Fruit fly (Drosophila melanogaster) whole organism, pupa: Measurements from ENCODE around the gene CG18135.

ENCODE experiments used
- CG10348 ChIP-seq: fragments of 200-800 bp; sonication (Bioruptor generic); IDR thresholded peaks from 2 replicates; pipeline ENCODE4 v1.3.6; 2022; ENCODE audit warnings: missing biosample characterization, missing genetic modification characterization
- CG12605 ChIP-seq: fragments of 200-800 bp; sonication (Bioruptor generic); IDR thresholded peaks from 2 replicates; pipeline ENCODE4 v1.3.6; 2022; ENCODE audit warnings: missing biosample characterization, missing genetic modification characterization
- CG13204 ChIP-seq: fragments of 200-800 bp; sonication (Bioruptor generic); optimal IDR thresholded peaks from 2 replicates; lab custom pipeline; 2018; ENCODE audit warnings: missing biosample characterization, mild to moderate bottlenecking, missing genetic modification characterization, moderate library complexity
- CG14655 ChIP-seq: fragments of 200-800 bp; sonication (Bioruptor generic); optimal IDR thresholded peaks from 3 replicates; lab custom pipeline; 2017; ENCODE audit warnings: mild to moderate bottlenecking, missing biosample characterization, missing genetic modification reagents, missing genetic modification characterization
- CG15710 ChIP-seq: fragments of 200-800 bp; sonication (Bioruptor generic); optimal IDR thresholded peaks from 2 replicates; lab custom pipeline; 2018; ENCODE audit warnings: missing biosample characterization, mild to moderate bottlenecking, missing genetic modification characterization, moderate library complexity
- CG17806 ChIP-seq: fragments of 200-800 bp; sonication (Bioruptor generic); optimal IDR thresholded peaks from 2 replicates; lab custom pipeline; 2018; ENCODE audit warnings: missing biosample characterization, mild to moderate bottlenecking, missing genetic modification characterization, moderate library complexity
- CG32121 ChIP-seq: fragments of 200-800 bp; sonication (Bioruptor generic); IDR thresholded peaks from 2 replicates; pipeline ENCODE4 v1.3.6; 2022; ENCODE audit warnings: missing biosample characterization, missing genetic modification characterization
- CG34367 ChIP-seq: fragments of 200-800 bp; sonication (Bioruptor generic); optimal IDR thresholded peaks from 2 replicates; lab custom pipeline; 2018; ENCODE audit warnings: missing biosample characterization, mild to moderate bottlenecking, missing genetic modification characterization
- CG4496 ChIP-seq: fragments of 200-800 bp; sonication (Bioruptor generic); IDR thresholded peaks from 3 replicates; pipeline ENCODE4 v1.3.6; 2022; ENCODE audit warnings: missing biosample characterization, missing genetic modification characterization
- CG8159 ChIP-seq: fragments of 200-800 bp; sonication (Bioruptor generic); optimal IDR thresholded peaks from 3 replicates; lab custom pipeline; 2018; ENCODE audit warnings: missing biosample characterization, mild to moderate bottlenecking, missing genetic modification characterization, moderate library complexity
- CG8301 ChIP-seq: fragments of 200-800 bp; sonication (Bioruptor generic); optimal IDR thresholded peaks from 2 replicates; lab custom pipeline; 2018; ENCODE audit warnings: missing biosample characterization, mild to moderate bottlenecking, missing genetic modification characterization
- CG9948 ChIP-seq: fragments of 200-800 bp; sonication (Bioruptor generic); optimal IDR thresholded peaks from 2 replicates; lab custom pipeline; 2018; ENCODE audit warnings: missing biosample characterization, mild to moderate bottlenecking, missing genetic modification characterization, moderate library complexity
- D1 ChIP-seq: fragments of 200-800 bp; sonication (Bioruptor generic); optimal IDR thresholded peaks from 2 replicates; lab custom pipeline; 2018; ENCODE audit warnings: missing biosample characterization, mild to moderate bottlenecking, missing genetic modification characterization, moderate library complexity
- EcR ChIP-seq: fragments of 200-800 bp; sonication (Bioruptor generic); optimal IDR thresholded peaks from 3 replicates; lab custom pipeline; 2019; ENCODE audit warnings: missing biosample characterization, missing genetic modification characterization, mild to moderate bottlenecking, moderate library complexity, missing genetic modification reagents
- Ets98B ChIP-seq: fragments of 200-800 bp; sonication (Bioruptor generic); IDR thresholded peaks from 2 replicates; pipeline ENCODE4 v1.3.6; 2022; ENCODE audit warnings: missing biosample characterization, missing genetic modification characterization
- Pif1A ChIP-seq: fragments of 200-800 bp; sonication (Bioruptor generic); optimal IDR thresholded peaks from 3 replicates; lab custom pipeline; 2016; ENCODE audit warnings: missing biosample characterization, missing genetic modification characterization
- Pif1B ChIP-seq: fragments of 200-800 bp; sonication (Bioruptor generic); optimal IDR thresholded peaks from 3 replicates; lab custom pipeline; 2016; ENCODE audit warnings: missing biosample characterization, missing genetic modification characterization
- Snoo ChIP-seq: fragments of 200-800 bp; sonication (Bioruptor generic); optimal IDR thresholded peaks from 3 replicates; lab custom pipeline; 2017; ENCODE audit warnings: missing biosample characterization, mild to moderate bottlenecking, missing genetic modification characterization, inconsistent platforms
- fd96Ca ChIP-seq: fragments of 200-800 bp; sonication (Bioruptor generic); IDR thresholded peaks from 3 replicates; pipeline ENCODE4 v1.3.6; 2022; ENCODE audit warnings: missing biosample characterization, missing genetic modification characterization
- gl ChIP-seq: fragments of 200-800 bp; sonication (Bioruptor generic); optimal IDR thresholded peaks from 2 replicates; lab custom pipeline; 2018; ENCODE audit warnings: missing biosample characterization, mild to moderate bottlenecking, missing genetic modification characterization
- rn ChIP-seq: fragments of 200-800 bp; sonication (Bioruptor generic); IDR thresholded peaks from 2 replicates; pipeline ENCODE4 v1.3.6; 2022; ENCODE audit warnings: missing biosample characterization, missing genetic modification characterization

The CG18135 gene

DNA sequence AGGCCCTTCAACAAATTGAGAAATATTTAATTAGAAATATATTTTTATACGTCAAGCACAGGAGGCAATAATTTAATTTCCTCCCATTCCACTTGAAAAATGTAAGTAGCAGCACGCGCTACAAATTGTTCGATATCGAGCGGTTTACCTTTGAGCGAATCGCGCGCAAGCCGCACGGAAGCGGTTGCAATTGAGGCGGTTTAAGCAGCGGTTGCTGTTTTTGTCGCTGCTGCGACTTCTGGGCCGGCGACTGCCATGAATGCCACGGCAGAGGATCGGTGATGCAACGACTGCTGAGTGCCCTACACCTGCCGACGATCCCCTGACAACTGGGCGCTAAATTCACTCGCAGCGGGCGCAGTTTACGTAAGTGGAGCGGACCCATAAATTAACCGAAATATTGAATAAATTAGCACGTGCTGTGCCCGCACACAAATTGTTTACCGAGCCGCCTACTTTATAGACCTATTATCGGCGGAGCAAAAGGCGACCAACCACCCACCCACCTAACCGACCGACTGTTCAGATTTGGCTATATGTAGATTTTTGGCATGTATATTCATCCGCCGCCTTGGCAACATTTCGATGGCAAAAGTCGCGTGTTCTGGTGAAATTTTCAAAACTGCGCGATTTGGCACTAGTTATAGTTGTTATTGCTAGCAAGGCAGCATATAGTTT lies 4.4 kb downstream of the CG18135 start:
- TF ChIP-seq D1 (tag; lab: Kevin White, UChicago) = no peak
- no peak for TF ChIP-seq Ets98B (GFP tag; lab: Robert Waterston, UW)
- peak; percentile 38; the same call in 1 of the 3 replicates for TF ChIP-seq CG4496 (GFP tag; lab: Robert Waterston, UW)
- TF ChIP-seq CG32121 = 0 out of 2 replicates have a peak, but pooled peaks have one; percentile 20
- TF ChIP-seq Snoo (tag; lab: Kevin White, UChicago) = no peak
- TF ChIP-seq CG17806 (tag; lab: Kevin White, UChicago) = no peak
- TF ChIP-seq Pif1A (GFP tag; lab: Kevin White, UChicago) = no peak
- TF ChIP-seq Pif1B (GFP tag; lab: Kevin White, UChicago) = no peak
- TF ChIP-seq EcR (GFP tag; lab: Kevin White, UChicago) = no peak
- TF ChIP-seq CG15710 (tag; lab: Kevin White, UChicago) = no peak
- no peak for TF ChIP-seq CG34367 (tag; lab: Kevin White, UChicago)
- no peak for TF ChIP-seq gl (tag; lab: Kevin White, UChicago)
- TF ChIP-seq, all 21 proteins: peak for 2

DNA sequence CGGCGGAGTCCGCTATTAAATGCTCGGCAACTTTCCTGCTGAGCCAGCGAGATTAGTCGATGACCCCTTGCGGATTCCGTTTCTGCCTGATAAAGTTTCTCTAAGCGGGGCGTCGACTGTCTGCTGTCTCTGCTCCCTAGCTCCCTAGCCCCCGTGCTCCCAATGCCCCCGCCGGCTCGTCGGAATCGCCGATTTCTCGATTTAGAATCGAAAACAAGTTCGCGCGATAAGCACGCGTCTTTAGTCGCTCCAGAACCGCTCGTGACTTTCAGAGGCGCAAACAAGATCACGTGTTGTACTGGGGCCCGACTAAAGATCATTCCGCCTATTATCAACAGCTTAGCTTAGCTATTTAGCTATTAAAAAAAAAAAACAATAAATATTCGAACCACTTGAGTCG lies 5.3 kb downstream of the CG18135 start:
- TF ChIP-seq CG4496 (GFP tag; lab: Robert Waterston, UW) (0 out of 3 replicates have a peak, but pooled peaks have one; percentile 42), fd96Ca (GFP tag; lab: Robert Waterston, UW) (no peak)

DNA sequence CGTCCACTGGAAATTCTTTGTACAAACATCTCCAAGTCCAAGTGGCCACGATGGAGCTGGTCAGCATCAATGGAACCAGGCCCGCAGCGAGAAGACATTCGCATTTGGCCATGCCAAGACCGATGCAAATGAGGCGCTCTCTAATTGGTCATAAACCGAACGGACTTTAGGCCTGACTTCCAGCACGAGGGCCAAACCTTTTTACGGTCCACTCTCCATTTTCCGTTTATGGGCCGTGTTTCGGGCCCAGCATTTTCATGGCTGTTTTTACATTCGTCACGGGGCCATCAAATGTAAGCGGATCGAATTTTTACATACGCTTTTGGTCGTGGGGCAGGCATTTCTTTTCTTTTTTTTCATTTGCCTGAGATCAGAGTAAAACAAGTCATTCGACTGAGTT lies 8.5 kb downstream of the CG18135 start, which contains the start of gene CG34256:
CG34256 (minus strand) TSS at position 205 of the 400 bp plus-strand sequence.
- TF ChIP-seq Pif1B (GFP tag; lab: Kevin White, UChicago) = no peak
- no peak for TF ChIP-seq CG10348 (GFP tag; lab: Robert Waterston, UW)
- no peak for TF ChIP-seq CG17806 (tag; lab: Kevin White, UChicago)
- no peak for TF ChIP-seq Ets98B (GFP tag; lab: Robert Waterston, UW)
- TF ChIP-seq CG34367 (tag; lab: Kevin White, UChicago) = no peak
- TF ChIP-seq CG14655 (GFP tag; lab: Kevin White, UChicago) = no peak
- TF ChIP-seq CG12605 (GFP tag; lab: Robert Waterston, UW) = no peak
- TF ChIP-seq CG8159 (tag; lab: Kevin White, UChicago) = no peak
- TF ChIP-seq CG8301 = no peak
- no peak for TF ChIP-seq CG4496 (GFP tag; lab: Robert Waterston, UW)
- no peak for TF ChIP-seq fd96Ca (GFP tag; lab: Robert Waterston, UW)
- TF ChIP-seq rn = no peak
- TF ChIP-seq D1 (tag; lab: Kevin White, UChicago) = no peak
- no peak for TF ChIP-seq CG13204 (GFP tag; lab: Kevin White, UChicago)
- TF ChIP-seq EcR (GFP tag; lab: Kevin White, UChicago) = no peak
- TF ChIP-seq Pif1A (GFP tag; lab: Kevin White, UChicago) = no peak
- TF ChIP-seq CG15710 (tag; lab: Kevin White, UChicago) = no peak
- no peak for TF ChIP-seq CG32121
- TF ChIP-seq gl (tag; lab: Kevin White, UChicago) = no peak

DNA sequence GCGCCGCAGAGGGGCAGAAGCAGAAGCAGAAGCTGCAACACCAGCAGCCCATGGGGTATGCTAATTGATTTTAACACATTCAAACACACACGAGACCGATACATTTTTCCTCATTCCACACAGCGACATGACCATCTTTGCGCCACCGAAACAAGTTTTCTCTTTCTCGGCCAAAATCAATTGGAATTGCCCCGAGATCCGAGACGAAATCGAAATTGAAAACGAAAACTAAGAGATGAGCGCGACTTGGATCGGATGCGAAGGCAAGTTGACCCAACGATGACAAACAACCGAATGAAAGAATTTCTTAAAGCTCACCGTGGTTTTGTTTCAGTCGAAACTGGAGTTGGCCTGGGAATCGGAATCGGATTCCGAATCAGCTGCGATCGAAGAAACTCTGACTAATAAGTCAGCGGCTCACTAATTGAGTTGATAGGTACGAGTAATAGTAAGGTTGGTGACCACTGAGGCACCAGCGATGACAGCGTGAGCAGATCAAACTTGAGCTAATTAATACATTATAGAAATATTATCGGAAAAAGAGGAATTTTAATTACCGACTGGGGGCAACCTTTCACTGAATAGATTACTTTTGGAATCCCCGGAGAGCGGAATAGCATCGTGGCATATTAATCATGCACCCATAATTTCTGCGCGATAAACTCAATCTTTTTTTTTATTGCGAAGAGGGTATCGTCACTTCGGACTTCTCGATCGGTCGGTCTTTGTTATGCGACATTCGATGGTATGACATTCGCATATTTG lies 9.8 kb downstream of the CG18135 start, which contains the start of gene CG11619:
CG11619 (minus strand) TSS at position 269 of the 765 bp plus-strand sequence.
- TF ChIP-seq CG8159 (tag; lab: Kevin White, UChicago) = no peak
- no peak for TF ChIP-seq CG32121
- no peak for TF ChIP-seq CG34367 (tag; lab: Kevin White, UChicago)
- no peak for TF ChIP-seq CG15710 (tag; lab: Kevin White, UChicago)
- TF ChIP-seq CG4496 (GFP tag; lab: Robert Waterston, UW) = no peak
- TF ChIP-seq Snoo (tag; lab: Kevin White, UChicago) = no peak
- no peak for TF ChIP-seq D1 (tag; lab: Kevin White, UChicago)
- TF ChIP-seq CG9948 (tag; lab: Kevin White, UChicago) = no peak
- no peak for TF ChIP-seq Pif1B (GFP tag; lab: Kevin White, UChicago)
- TF ChIP-seq CG8301 = no peak
- TF ChIP-seq CG12605 (GFP tag; lab: Robert Waterston, UW) = no peak
- no peak for TF ChIP-seq CG13204 (GFP tag; lab: Kevin White, UChicago)
- no peak for TF ChIP-seq rn
- TF ChIP-seq Pif1A (GFP tag; lab: Kevin White, UChicago) = no peak
- no peak for TF ChIP-seq Ets98B (GFP tag; lab: Robert Waterston, UW)
- no peak for TF ChIP-seq fd96Ca (GFP tag; lab: Robert Waterston, UW)
- no peak for TF ChIP-seq gl (tag; lab: Kevin White, UChicago)
- no peak for TF ChIP-seq EcR (GFP tag; lab: Kevin White, UChicago)

DNA sequence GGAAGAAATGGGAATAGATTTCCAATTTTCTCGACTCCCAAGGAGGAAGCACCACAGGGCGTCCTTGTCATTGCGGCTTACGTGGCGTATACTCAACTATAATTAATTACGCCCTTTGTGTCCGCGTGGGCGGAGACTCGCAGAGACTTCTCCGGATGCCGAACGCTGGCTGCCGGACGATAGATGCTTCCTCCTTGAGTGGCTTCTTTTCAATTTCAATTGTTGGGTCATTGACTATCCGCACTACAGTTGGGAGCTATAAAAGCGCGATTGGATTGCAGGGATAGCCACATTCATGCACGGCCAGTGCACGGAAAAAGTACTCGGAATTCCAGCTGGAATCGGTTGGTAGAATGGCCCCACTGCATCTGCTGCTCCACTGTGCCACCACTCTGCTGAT lies 13.4 kb downstream of the CG18135 start, which contains the start of gene CG14075:
CG14075 (plus strand) TSS at position 301 of the 400 bp plus-strand sequence.
- TF ChIP-seq CG10348 (GFP tag; lab: Robert Waterston, UW) (no peak), CG15710 (tag; lab: Kevin White, UChicago) (no peak), D1 (tag; lab: Kevin White, UChicago) (no peak), CG34367 (tag; lab: Kevin White, UChicago) (no peak), CG32121 (no peak), CG17806 (tag; lab: Kevin White, UChicago) (no peak), Pif1A (GFP tag; lab: Kevin White, UChicago) (no peak), gl (tag; lab: Kevin White, UChicago) (no peak), CG9948 (tag; lab: Kevin White, UChicago) (no peak), fd96Ca (GFP tag; lab: Robert Waterston, UW) (no peak), rn (no peak)
- TF ChIP-seq, all 21 proteins: peak for 0
